Fruit fly (Drosophila melanogaster): ENCODE data around the gene CG1951.

DNA sequence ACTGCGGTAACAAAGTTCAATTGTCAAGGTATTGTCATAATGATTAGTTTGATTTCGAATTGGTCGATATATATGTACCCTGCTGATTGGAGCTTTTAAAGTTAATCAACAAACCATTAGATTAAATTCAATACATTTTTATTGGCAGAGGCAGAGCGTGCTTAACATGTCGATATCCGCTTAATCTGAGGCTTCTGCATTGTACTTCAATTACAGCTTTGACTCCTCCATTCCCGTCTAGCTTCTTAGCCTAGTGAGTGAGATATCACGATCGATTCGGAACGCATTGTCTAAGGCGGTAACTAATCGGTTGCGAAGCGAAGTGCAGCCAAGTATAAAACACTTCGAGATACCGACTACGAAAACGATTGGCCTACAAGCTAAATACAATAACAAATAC lies 5.5 kb downstream of the CG1951 start, which contains the start of gene Ssl2:
- TF ChIP-seq kay (GFP tag; ENCODE audit: borderline replicate concordance) (no peak), CG5204 (GFP tag; optimal IDR thresholded peaks at IDR 0.05) (no peak), Hr96 (GFP tag; optimal IDR thresholded peaks at IDR 0.05) (no peak), CG1620 (GFP tag; optimal IDR thresholded peaks at IDR 0.05) (no peak), CG7045 (GFP tag; optimal IDR thresholded peaks at IDR 0.05) (no peak), Clk (GFP tag; optimal IDR thresholded peaks at IDR 0.05) (no peak), toe (GFP tag; optimal IDR thresholded peaks at IDR 0.05) (no peak), CG12768 (GFP tag; optimal IDR thresholded peaks at IDR 0.05) (no peak)
